Worm (Caenorhabditis elegans) whole organism, L4/young adult: ENCODE measurements around the gene ZK353.4.

Experiments used
- W03F9.2 ChIP-seq: fragments of 150-350 bp; optimal IDR thresholded peaks from 2 replicates; lab custom pipeline; 2014; ENCODE audit warnings: missing biosample characterization, missing genetic modification characterization
- dao-5 ChIP-seq: sonication (generic microtip); optimal IDR thresholded peaks from 2 replicates; lab custom pipeline; 2016; ENCODE audit warnings: missing genotype, missing genetic modification characterization, moderate library complexity, missing compliant biosample characterization
- him-1 ChIP-seq: sonication (generic microtip); optimal IDR thresholded peaks from 2 replicates; lab custom pipeline; 2016; ENCODE audit warnings: missing genotype, missing genetic modification reagents, missing genetic modification characterization, missing compliant biosample characterization

- TF ChIP-seq W03F9.2 (tag; lab: Kevin White, UChicago), result peak; percentile 15
- no peak for TF ChIP-seq dao-5 (tag; lab: Kevin White, UChicago)
- TF ChIP-seq him-1 (tag; lab: Kevin White, UChicago), result no peak
Measured at ce11 chrIII:8405449-8405962, 16.1 kb upstream of the ZK353.4 start, which contains the start of the genes ubxn-4 and cyy-1.
